Worm (Caenorhabditis elegans) whole organism, L4/young adult: Measurements from ENCODE around the gene F35D2.2.

Experiments used
- dao-5 ChIP-seq: sonication (generic microtip); optimal IDR thresholded peaks from 2 replicates; lab custom pipeline; 2016; ENCODE audit warnings: missing genotype, missing genetic modification characterization, moderate library complexity, missing compliant biosample characterization
- him-1 ChIP-seq: sonication (generic microtip); optimal IDR thresholded peaks from 2 replicates; lab custom pipeline; 2016; ENCODE audit warnings: missing genotype, missing genetic modification reagents, missing genetic modification characterization, missing compliant biosample characterization

DNA sequence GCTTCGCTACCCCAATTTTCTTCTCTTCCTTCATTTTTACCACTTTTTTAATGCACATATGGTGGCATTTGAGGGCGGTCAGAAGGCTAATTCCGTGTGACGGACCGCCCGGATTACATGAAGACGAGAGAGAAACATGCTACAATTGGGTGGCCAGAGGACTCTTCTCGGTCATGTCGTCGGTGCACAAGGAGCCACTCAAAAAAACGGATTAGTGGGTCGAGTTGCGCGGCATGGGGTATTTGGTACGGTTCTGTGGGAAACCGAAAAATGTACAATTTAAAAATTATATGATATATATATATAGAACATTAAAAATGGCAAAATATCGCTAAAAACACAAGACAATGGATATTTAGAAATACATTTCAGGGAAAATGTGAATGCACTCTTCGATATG, 3.4 kb upstream of the F35D2.2 start:
- TF ChIP-seq dao-5 (tag; lab: Kevin White, UChicago): no peak
- no peak for TF ChIP-seq him-1
